Worm (Caenorhabditis elegans) whole organism, L2 larva: Measurements from ENCODE around the gene F23B12.1.

Experiments used
- C34F6.9 ChIP-seq: fragments of 150-350 bp; optimal IDR thresholded peaks from 2 replicates; lab custom pipeline; 2014; ENCODE audit warnings: missing biosample characterization, missing genetic modification characterization
- F13H6.1 ChIP-seq: sonication (generic microtip); optimal IDR thresholded peaks from 2 replicates; lab custom pipeline; 2016; ENCODE audit warnings: missing genetic modification characterization, missing compliant biosample characterization
- R02D3.7 ChIP-seq: fragments of 150-350 bp; optimal IDR thresholded peaks from 2 replicates; lab custom pipeline; 2014; ENCODE audit warnings: missing biosample characterization, missing genetic modification characterization
- Y55F3AM.14 ChIP-seq: fragments of 200-800 bp; sonication (Bioruptor generic); optimal IDR thresholded peaks from 2 replicates; lab custom pipeline; 2018; ENCODE audit warnings: mild to moderate bottlenecking, missing genetic modification characterization, missing compliant biosample characterization
- ZK546.5 ChIP-seq: sonication (generic microtip); optimal IDR thresholded peaks from 2 replicates; lab custom pipeline; 2017; ENCODE audit warnings: missing biosample characterization, missing genetic modification characterization
- ama-1 ChIP-seq: fragments of 150-350 bp; optimal IDR thresholded peaks from 2 replicates; lab custom pipeline; 2018; ENCODE audit warnings: inconsistent platforms
- blmp-1 ChIP-seq: sonication (generic microtip); optimal IDR thresholded peaks from 2 replicates; lab custom pipeline; 2017; ENCODE audit warnings: missing genetic modification characterization, mild to moderate bottlenecking, missing compliant biosample characterization, antibody characterized with exemption, moderate library complexity; ENCODE audit not compliant: insufficient read depth
- ceh-16 ChIP-seq: fragments of 150-350 bp; optimal IDR thresholded peaks from 2 replicates; lab custom pipeline; 2014; ENCODE audit warnings: missing biosample characterization, missing genetic modification characterization
- ceh-82 ChIP-seq: fragments of 150-350 bp; optimal IDR thresholded peaks from 2 replicates; lab custom pipeline; 2014; ENCODE audit warnings: missing biosample characterization, missing genetic modification characterization
- crh-2 ChIP-seq: sonication (generic microtip); optimal IDR thresholded peaks from 2 replicates; lab custom pipeline; 2017; ENCODE audit warnings: missing biosample characterization, missing genetic modification characterization
- egl-27 ChIP-seq: sonication (generic microtip); optimal IDR thresholded peaks from 3 replicates; lab custom pipeline; 2017; ENCODE audit warnings: missing biosample characterization, missing genetic modification reagents, missing genetic modification characterization
- elt-3 ChIP-seq: sonication (generic microtip); optimal IDR thresholded peaks from 2 replicates; lab custom pipeline; 2017; ENCODE audit warnings: missing biosample characterization, missing genetic modification characterization
- fos-1 ChIP-seq: fragments of 150-350 bp; optimal IDR thresholded peaks from 2 replicates; lab custom pipeline; 2014; ENCODE audit warnings: missing biosample characterization, missing genetic modification characterization
- gmeb-1 ChIP-seq: fragments of 150-350 bp; optimal IDR thresholded peaks from 2 replicates; lab custom pipeline; 2014; ENCODE audit warnings: missing biosample characterization, missing genetic modification characterization
- lin-13 ChIP-seq: fragments of 150-350 bp; optimal IDR thresholded peaks from 2 replicates; lab custom pipeline; 2014; ENCODE audit warnings: missing biosample characterization, missing genetic modification reagents, missing genetic modification characterization
- lsy-2 ChIP-seq, 2 experiments: fragments of 150-350 bp in 1 of 2; sonication (generic microtip) in 1 of 2; optimal IDR thresholded peaks; 2 replicates each; lab custom pipeline; 2014 to 2017; ENCODE audit warnings: missing biosample characterization in 2 of 2, missing genetic modification characterization in 2 of 2
- mab-5 ChIP-seq: fragments of 150-350 bp; optimal IDR thresholded peaks from 2 replicates; lab custom pipeline; 2014; ENCODE audit warnings: missing biosample characterization, missing genetic modification characterization
- mdl-1 ChIP-seq, 2 experiments: fragments of 150-350 bp in 1 of 2; sonication (generic microtip) in 1 of 2; optimal IDR thresholded peaks; 2 replicates each; lab custom pipeline; 2017; ENCODE audit warnings: missing biosample characterization in 2 of 2, missing genetic modification characterization in 2 of 2
- nhr-11 ChIP-seq: fragments of 150-350 bp; optimal IDR thresholded peaks from 2 replicates; lab custom pipeline; 2014; ENCODE audit warnings: missing biosample characterization, missing genetic modification characterization
- nhr-12 ChIP-seq: fragments of 150-350 bp; optimal IDR thresholded peaks from 2 replicates; lab custom pipeline; 2014; ENCODE audit warnings: missing biosample characterization, missing genetic modification characterization
- nhr-129 ChIP-seq: fragments of 150-350 bp; optimal IDR thresholded peaks from 2 replicates; lab custom pipeline; 2014; ENCODE audit warnings: missing biosample characterization, missing genetic modification characterization
- nhr-21 ChIP-seq: fragments of 150-350 bp; optimal IDR thresholded peaks from 2 replicates; lab custom pipeline; 2014; ENCODE audit warnings: missing biosample characterization, missing genetic modification characterization
- nhr-23 ChIP-seq: fragments of 150-350 bp; optimal IDR thresholded peaks from 2 replicates; lab custom pipeline; 2014; ENCODE audit warnings: missing biosample characterization, missing genetic modification reagents, missing genetic modification characterization
- nhr-237 ChIP-seq: fragments of 150-350 bp; optimal IDR thresholded peaks from 2 replicates; lab custom pipeline; 2014; ENCODE audit warnings: missing biosample characterization, missing genetic modification characterization
- nhr-25 ChIP-seq: fragments of 150-350 bp; sonication (generic microtip); optimal IDR thresholded peaks from 3 replicates; lab custom pipeline; 2014; ENCODE audit warnings: missing biosample characterization, missing genetic modification characterization
- nhr-6 ChIP-seq: fragments of 150-350 bp; optimal IDR thresholded peaks from 2 replicates; lab custom pipeline; 2014; ENCODE audit warnings: missing biosample characterization, missing genetic modification characterization
- nhr-77 ChIP-seq: fragments of 150-350 bp; optimal IDR thresholded peaks from 2 replicates; lab custom pipeline; 2014; ENCODE audit warnings: missing biosample characterization, missing genetic modification characterization
- peb-1 ChIP-seq: fragments of 150-350 bp; optimal IDR thresholded peaks from 2 replicates; lab custom pipeline; 2014; ENCODE audit warnings: missing biosample characterization, missing genetic modification characterization
- sem-4 ChIP-seq: fragments of 150-350 bp; optimal IDR thresholded peaks from 2 replicates; lab custom pipeline; 2014; ENCODE audit warnings: missing biosample characterization, missing genetic modification reagents, missing genetic modification characterization
- sma-3 ChIP-seq: sonication (generic microtip); optimal IDR thresholded peaks from 2 replicates; lab custom pipeline; 2016; ENCODE audit warnings: missing genetic modification reagents, missing genetic modification characterization, missing compliant biosample characterization
- sma-9 ChIP-seq, 2 experiments: fragments of 150-350 bp in 1 of 2; sonication (generic microtip) in 1 of 2; optimal IDR thresholded peaks; 2 replicates each; lab custom pipeline; 2014 to 2016; ENCODE audit warnings: missing genetic modification characterization in 2 of 2, mild to moderate bottlenecking in 1 of 2, missing biosample characterization in 1 of 2, missing compliant biosample characterization in 1 of 2, missing genetic modification reagents in 1 of 2, moderate library complexity in 1 of 2
- snpc-4 ChIP-seq: fragments of 150-350 bp; optimal IDR thresholded peaks from 2 replicates; lab custom pipeline; 2014; ENCODE audit warnings: missing biosample characterization, missing genetic modification characterization
- unc-39 ChIP-seq: fragments of 150-350 bp; optimal IDR thresholded peaks from 2 replicates; lab custom pipeline; 2014; ENCODE audit warnings: missing biosample characterization, missing genetic modification characterization
- unc-55 ChIP-seq: fragments of 150-350 bp; sonication (generic microtip); optimal IDR thresholded peaks from 3 replicates; lab custom pipeline; 2014; ENCODE audit warnings: missing biosample characterization, missing genetic modification reagents, missing genetic modification characterization
- ztf-11 ChIP-seq: sonication (generic microtip); optimal IDR thresholded peaks from 2 replicates; lab custom pipeline; 2017; ENCODE audit warnings: missing biosample characterization, missing genetic modification characterization

The F23B12.1 gene

ce11 chrV:14414032-14414431 is 14.9 kb upstream of the F23B12.1 start:
- TF ChIP-seq nhr-77 (tag; lab: Kevin White, UChicago) = no peak
- peak; percentile 93 for TF ChIP-seq fos-1 (tag; lab: Kevin White, UChicago)

ce11 chrV:14414964-14415564 is 13.9 kb upstream of the F23B12.1 start, which contains the start of the genes nxf-1 and C15H11.11:
Gene nxf-1 (minus strand): TSS chrV:14415014.
Gene C15H11.11 (plus strand): TSS chrV:14415499.
- TF ChIP-seq nhr-25 (tag; lab: Kevin White, UChicago) (peak; percentile 56), nhr-129 (peak; percentile 61), F13H6.1 (tag; lab: Kevin White, UChicago) (peak; percentile 60), snpc-4 (peak; percentile 19), nhr-237 (tag; lab: Kevin White, UChicago) (no peak), sma-3 (GFP tag; lab: Kevin White, UChicago) (peak; percentile 73), fos-1 (tag; lab: Kevin White, UChicago) (peak; percentile 90), egl-27 (tag; lab: Kevin White, UChicago) (no peak), ama-1 (peak; percentile 70), nhr-77 (tag; lab: Kevin White, UChicago) (no peak), crh-2 (tag; lab: Kevin White, UChicago) (peak; percentile 83), R02D3.7 (tag; lab: Kevin White, UChicago) (no peak), C34F6.9 (tag; lab: Kevin White, UChicago) (peak; percentile 84), lsy-2 (tag; optimal IDR thresholded peaks at IDR 0.05; lab: Kevin White, UChicago) (peak; percentile 71 to 88), unc-55 (peak; percentile 70), sem-4 (tag; lab: Kevin White, UChicago) (peak; percentile 30), unc-39 (tag; lab: Kevin White, UChicago) (no peak), ceh-82 (tag; lab: Kevin White, UChicago) (no peak), ztf-11 (tag; lab: Kevin White, UChicago) (no peak), gmeb-1 (tag; lab: Kevin White, UChicago) (peak; percentile 81), sma-9 (GFP tag; optimal IDR thresholded peaks at IDR 0.05; lab: Kevin White, UChicago) (peak; percentile 71), sma-9 (tag; optimal IDR thresholded peaks at IDR 0.05; lab: Kevin White, UChicago) (no peak), nhr-12 (tag; lab: Kevin White, UChicago) (no peak), ceh-16 (tag; lab: Kevin White, UChicago) (no peak), lin-13 (GFP tag; lab: Kevin White, UChicago) (peak; percentile 47), elt-3 (tag; lab: Kevin White, UChicago) (no peak), Y55F3AM.14 (GFP tag; lab: Kevin White, UChicago) (no peak), nhr-23 (tag; lab: Kevin White, UChicago) (no peak), nhr-21 (tag; lab: Kevin White, UChicago) (peak; percentile 36), blmp-1 (tag; lab: Kevin White, UChicago) (no peak), mdl-1 (tag; optimal IDR thresholded peaks at IDR 0.05; lab: Kevin White, UChicago) (peak in 1 of 2 experiments; percentile 43)
- TF ChIP-seq, all 48 proteins: peak for 17

- TF ChIP-seq lsy-2 (tag; optimal IDR thresholded peaks at IDR 0.05; lab: Kevin White, UChicago) (peak in 1 of 2 experiments; percentile 41), blmp-1 (tag; lab: Kevin White, UChicago) (no peak)
These were observed 11.2 kb upstream of the F23B12.1 start, which contains the start of the genes nxf-2 and set-31 for ce11 chrV:14417735-14418134. Gene nxf-2 (minus strand): TSS chrV:14417835. Gene set-31 (plus strand): TSS chrV:14417903.

- TF ChIP-seq nhr-6 (tag; lab: Kevin White, UChicago) = no peak
These were observed 9.1 kb upstream of the F23B12.1 start for ce11 chrV:14419855-14420254.

ce11 chrV:14421325-14421724 is 7.6 kb upstream of the F23B12.1 start, which contains the start of gene dhs-22:
Gene dhs-22 (minus strand): TSS chrV:14421440.
- TF ChIP-seq ZK546.5 (tag; lab: Kevin White, UChicago) (no peak), sma-3 (GFP tag; lab: Kevin White, UChicago) (no peak), F13H6.1 (tag; lab: Kevin White, UChicago) (no peak), blmp-1 (tag; lab: Kevin White, UChicago) (no peak), nhr-11 (no peak), nhr-237 (tag; lab: Kevin White, UChicago) (no peak), Y55F3AM.14 (GFP tag; lab: Kevin White, UChicago) (no peak), ztf-11 (tag; lab: Kevin White, UChicago) (no peak), mab-5 (tag; lab: Kevin White, UChicago) (no peak), ama-1 (no peak), elt-3 (tag; lab: Kevin White, UChicago) (no peak), ceh-82 (tag; lab: Kevin White, UChicago) (no peak), nhr-21 (tag; lab: Kevin White, UChicago) (no peak), egl-27 (tag; lab: Kevin White, UChicago) (no peak), sem-4 (tag; lab: Kevin White, UChicago) (no peak), sma-9 (GFP tag; optimal IDR thresholded peaks at IDR 0.05; lab: Kevin White, UChicago) (no peak), sma-9 (tag; optimal IDR thresholded peaks at IDR 0.05; lab: Kevin White, UChicago) (no peak), peb-1 (tag; lab: Kevin White, UChicago) (no peak), fos-1 (tag; lab: Kevin White, UChicago) (no peak), nhr-12 (tag; lab: Kevin White, UChicago) (no peak), snpc-4 (no peak)
